Worm (Caenorhabditis elegans) whole organism, L1 larva: ENCODE measurements around the gene F48E3.6.

Source experiments
- C16A3.4 ChIP-seq: fragments of 150-350 bp; optimal IDR thresholded peaks from 2 replicates; lab custom pipeline; 2014; ENCODE audit warnings: missing biosample characterization, missing genetic modification characterization
- aha-1 ChIP-seq: fragments of 150-350 bp; optimal IDR thresholded peaks from 2 replicates; lab custom pipeline; 2014; ENCODE audit warnings: missing biosample characterization, missing genetic modification characterization
- alr-1 ChIP-seq: fragments of 200-800 bp; sonication (Bioruptor generic); optimal IDR thresholded peaks from 2 replicates; lab custom pipeline; 2018; ENCODE audit warnings: borderline replicate concordance, mild to moderate bottlenecking, missing genetic modification characterization, missing compliant biosample characterization
- ceh-63 ChIP-seq: fragments of 200-800 bp; sonication (Bioruptor generic); optimal IDR thresholded peaks from 2 replicates; lab custom pipeline; 2018; ENCODE audit warnings: mild to moderate bottlenecking, missing genetic modification characterization, missing compliant biosample characterization
- ceh-90 ChIP-seq: sonication (generic microtip); optimal IDR thresholded peaks from 2 replicates; lab custom pipeline; 2016; ENCODE audit warnings: missing genetic modification characterization, missing compliant biosample characterization
- dpl-1 ChIP-seq, 3 experiments: fragments of 150-350 bp in 2 of 3; sonication (generic microtip) in 1 of 3; optimal IDR thresholded peaks; 2 replicates each; lab custom pipeline; 2014 to 2017; ENCODE audit warnings: missing biosample characterization in 3 of 3, missing genetic modification characterization in 3 of 3, missing genetic modification reagents in 3 of 3
- efl-1 ChIP-seq, 4 experiments: fragments of 150-350 bp; optimal IDR thresholded peaks in 3 of 4; peaks in 1 of 4; 1 replicate in 1 of 4; 2 replicates in 3 of 4; lab custom pipeline; 2014; ENCODE audit warnings: missing biosample characterization in 2 of 4, missing genetic modification characterization in 2 of 4, missing genetic modification reagents in 2 of 4
- efl-3 ChIP-seq: fragments of 200-800 bp; sonication (Bioruptor generic); optimal IDR thresholded peaks from 2 replicates; lab custom pipeline; 2018; ENCODE audit warnings: mild to moderate bottlenecking, missing genetic modification characterization, missing compliant biosample characterization
- elt-3 ChIP-seq, 6 experiments: fragments of 150-350 bp in 1 of 6; sonication (generic microtip); optimal IDR thresholded peaks; 2 replicates each; lab custom pipeline; 2017 to 2018; ENCODE audit warnings: missing biosample characterization in 6 of 6, missing genetic modification characterization in 6 of 6, inconsistent platforms in 1 of 6
- ets-5 ChIP-seq: fragments of 200-800 bp; sonication (Bioruptor generic); IDR thresholded peaks from 2 replicates; pipeline ENCODE4 v1.3.6; 2022; ENCODE audit warnings: missing genetic modification characterization, missing compliant biosample characterization
- fos-1 ChIP-seq: fragments of 150-350 bp; optimal IDR thresholded peaks from 2 replicates; lab custom pipeline; 2014; ENCODE audit warnings: missing biosample characterization, missing genetic modification characterization
- hlh-4 ChIP-seq: sonication (generic microtip); optimal IDR thresholded peaks from 2 replicates; lab custom pipeline; 2016; ENCODE audit warnings: mild to moderate bottlenecking, missing genetic modification characterization, missing compliant biosample characterization
- irx-1 ChIP-seq: sonication (generic microtip); optimal IDR thresholded peaks from 2 replicates; lab custom pipeline; 2016; ENCODE audit warnings: missing genetic modification characterization, missing compliant biosample characterization
- lin-13 ChIP-seq: fragments of 150-350 bp; optimal IDR thresholded peaks from 2 replicates; lab custom pipeline; 2014; ENCODE audit warnings: missing biosample characterization, missing genetic modification reagents, missing genetic modification characterization
- lin-14 ChIP-seq: fragments of 200-800 bp; sonication (Bioruptor generic); optimal IDR thresholded peaks from 2 replicates; lab custom pipeline; 2018; ENCODE audit warnings: mild to moderate bottlenecking, missing genetic modification characterization, moderate library complexity, missing compliant biosample characterization
- lsy-2 ChIP-seq, 2 experiments: fragments of 150-350 bp; optimal IDR thresholded peaks; 2 replicates each; lab custom pipeline; 2014; ENCODE audit warnings: missing biosample characterization in 2 of 2, missing genetic modification characterization in 2 of 2
- mep-1 ChIP-seq: fragments of 150-350 bp; optimal IDR thresholded peaks from 2 replicates; lab custom pipeline; 2014; ENCODE audit warnings: missing biosample characterization, missing genetic modification characterization
- nhr-11 ChIP-seq: fragments of 150-350 bp; optimal IDR thresholded peaks from 2 replicates; lab custom pipeline; 2014; ENCODE audit warnings: missing biosample characterization, missing genetic modification characterization
- nhr-12 ChIP-seq: sonication (generic microtip); optimal IDR thresholded peaks from 2 replicates; lab custom pipeline; 2017; ENCODE audit warnings: missing biosample characterization, missing genetic modification characterization
- nhr-19 ChIP-seq: fragments of 200-800 bp; sonication (Bioruptor generic); conservative IDR thresholded peaks from 2 replicates; pipeline ENCODE4 v1.3.6; 2022; ENCODE audit warnings: missing genetic modification characterization, missing compliant biosample characterization
- nhr-20 ChIP-seq: sonication (generic microtip); optimal IDR thresholded peaks from 2 replicates; lab custom pipeline; 2016; ENCODE audit warnings: mild to moderate bottlenecking, missing genetic modification characterization, missing compliant biosample characterization
- nhr-71 ChIP-seq: sonication (generic microtip); optimal IDR thresholded peaks from 2 replicates; lab custom pipeline; 2016; ENCODE audit warnings: mild to moderate bottlenecking, missing genetic modification characterization, moderate library complexity, missing compliant biosample characterization
- pag-3 ChIP-seq: sonication (generic microtip); optimal IDR thresholded peaks from 2 replicates; lab custom pipeline; 2017; ENCODE audit warnings: missing genetic modification characterization, mild to moderate bottlenecking, missing compliant biosample characterization, antibody characterized with exemption, borderline replicate concordance; ENCODE audit not compliant: insufficient read depth
- pqm-1 ChIP-seq: sonication (generic microtip); optimal IDR thresholded peaks from 3 replicates; lab custom pipeline; 2017; ENCODE audit warnings: missing biosample characterization, missing genetic modification characterization
- rnt-1 ChIP-seq: sonication (generic microtip); optimal IDR thresholded peaks from 2 replicates; lab custom pipeline; 2016; ENCODE audit warnings: mild to moderate bottlenecking, missing genetic modification characterization, moderate library complexity, missing compliant biosample characterization
- snu-23 ChIP-seq: sonication (generic microtip); optimal IDR thresholded peaks from 2 replicates; lab custom pipeline; 2016; ENCODE audit warnings: missing genetic modification characterization, missing compliant biosample characterization
- swsn-7 ChIP-seq: sonication (generic microtip); optimal IDR thresholded peaks from 2 replicates; lab custom pipeline; 2016; ENCODE audit warnings: missing genetic modification characterization, missing compliant biosample characterization
- tlp-1 ChIP-seq: fragments of 150-350 bp; optimal IDR thresholded peaks from 2 replicates; lab custom pipeline; 2014; ENCODE audit warnings: missing biosample characterization, missing genetic modification characterization
- unc-130 ChIP-seq: fragments of 150-350 bp; optimal IDR thresholded peaks from 2 replicates; lab custom pipeline; 2017; ENCODE audit warnings: missing biosample characterization, missing genetic modification characterization, inconsistent platforms
- unc-30 ChIP-seq: sonication (generic microtip); optimal IDR thresholded peaks from 2 replicates; lab custom pipeline; 2017; ENCODE audit warnings: missing biosample characterization, missing genetic modification characterization
- unc-98 ChIP-seq: fragments of 200-800 bp; sonication (Bioruptor generic); IDR thresholded peaks from 2 replicates; pipeline ENCODE4 v1.3.6; 2022; ENCODE audit warnings: missing genetic modification characterization, missing compliant biosample characterization
- xbp-1 ChIP-seq: sonication (generic microtip); optimal IDR thresholded peaks from 2 replicates; lab custom pipeline; 2016; ENCODE audit warnings: missing genetic modification characterization, missing compliant biosample characterization
- ztf-4 ChIP-seq: fragments of 150-350 bp; optimal IDR thresholded peaks from 2 replicates; lab custom pipeline; 2014; ENCODE audit warnings: missing biosample characterization, missing genetic modification characterization

F48E3.6 gene

DNA sequence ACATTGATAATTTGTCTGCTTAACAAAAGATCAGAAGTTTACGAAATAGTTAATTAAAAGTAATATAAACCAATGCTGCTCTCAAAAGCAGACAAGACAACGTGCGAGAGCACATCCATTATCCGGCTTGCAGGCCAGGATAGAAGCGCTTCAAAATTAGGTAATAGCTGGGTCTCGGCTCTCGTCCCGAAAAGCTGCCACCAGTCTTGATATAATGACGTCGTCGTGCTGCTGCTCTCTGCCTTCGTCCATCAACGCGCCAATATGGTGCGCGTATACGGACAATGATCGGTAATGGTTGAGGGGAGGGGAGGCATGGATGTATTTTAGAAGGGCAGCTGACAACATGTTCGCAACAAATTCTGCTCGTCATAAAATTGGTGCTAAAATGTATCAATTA is 31.7 kb upstream of the F48E3.6 start:
- no peak for TF ChIP-seq aha-1
- TF ChIP-seq ceh-63 (GFP tag; lab: Kevin White, UChicago), result peak; percentile 71

ce11 chrX:7532632-7533031 is 29.9 kb upstream of the F48E3.6 start, which contains the start of gene ceh-14:
Gene ceh-14 (minus strand): TSS chrX:7532732.
- no peak for TF ChIP-seq nhr-12 (tag; lab: Kevin White, UChicago)
- no peak for TF ChIP-seq dpl-1 (GFP tag; optimal IDR thresholded peaks at IDR 0.05; lab: Kevin White, UChicago)
- no peak for TF ChIP-seq elt-3 (tag; optimal IDR thresholded peaks at IDR 0.05; lab: Kevin White, UChicago)
- no peak for TF ChIP-seq C16A3.4 (tag; lab: Kevin White, UChicago)

ce11 chrX:7525271-7525670 is 22.6 kb upstream of the F48E3.6 start, which contains the start of gene F46C8.3:
Gene F46C8.3 (plus strand): TSS chrX:7525571.
- no peak for TF ChIP-seq efl-1 (optimal IDR thresholded peaks at IDR 0.05; lab: Kevin White, UChicago)
- TF ChIP-seq efl-1 (GFP tag; optimal IDR thresholded peaks at IDR 0.05 in 1 of 2; lab: Kevin White, UChicago), result peak in 1 of 2 experiments; percentile 56
- no peak for TF ChIP-seq lin-13 (GFP tag; lab: Kevin White, UChicago)

- TF ChIP-seq rnt-1 (tag; lab: Kevin White, UChicago), result peak; percentile 73
- no peak for TF ChIP-seq nhr-11 (tag; lab: Kevin White, UChicago)
- no peak for TF ChIP-seq swsn-7 (tag; lab: Kevin White, UChicago)
- no peak for TF ChIP-seq ceh-90 (tag; lab: Kevin White, UChicago)
- TF ChIP-seq lin-14, result peak; percentile 82
- peak; percentile 37 for TF ChIP-seq snu-23 (GFP tag; lab: Kevin White, UChicago)
- TF ChIP-seq nhr-19 (GFP tag; lab: Robert Waterston, UW), result peak; percentile 36
- peak; percentile 33 for TF ChIP-seq nhr-20 (tag; lab: Kevin White, UChicago)
- peak in 1 of 2 experiments; percentile 32 for TF ChIP-seq lsy-2 (tag; optimal IDR thresholded peaks at IDR 0.05; lab: Kevin White, UChicago)
- peak; percentile 82 for TF ChIP-seq nhr-71 (tag; lab: Kevin White, UChicago)
- no peak for TF ChIP-seq aha-1
- TF ChIP-seq pag-3, result peak; percentile 36
Measured at ce11 chrX:7523799-7524198, 21.1 kb upstream of the F48E3.6 start.

ce11 chrX:7522595-7522994 is 19.9 kb upstream of the F48E3.6 start:
- TF ChIP-seq rnt-1 (tag; lab: Kevin White, UChicago), result peak; percentile 45
- TF ChIP-seq ceh-63 (GFP tag; lab: Kevin White, UChicago), result no peak
- TF ChIP-seq unc-98 (GFP tag; lab: Robert Waterston, UW), result no peak
- no peak for TF ChIP-seq efl-3 (GFP tag; lab: Kevin White, UChicago)
- TF ChIP-seq efl-1 (optimal IDR thresholded peaks at IDR 0.05; lab: Kevin White, UChicago), result no peak
- peak in 1 of 2 experiments; percentile 42 for TF ChIP-seq efl-1 (GFP tag; optimal IDR thresholded peaks at IDR 0.05 in 1 of 2; lab: Kevin White, UChicago)
- TF ChIP-seq tlp-1, result no peak
- TF ChIP-seq nhr-12 (tag; lab: Kevin White, UChicago), result no peak
- TF ChIP-seq hlh-4 (tag; lab: Kevin White, UChicago), result no peak

- TF ChIP-seq pqm-1 (tag; lab: Kevin White, UChicago) (no peak), ets-5 (no peak), mep-1 (tag; lab: Kevin White, UChicago) (no peak), unc-130 (tag; lab: Kevin White, UChicago) (no peak), nhr-20 (tag; lab: Kevin White, UChicago) (no peak), efl-3 (GFP tag; lab: Kevin White, UChicago) (no peak), hlh-4 (tag; lab: Kevin White, UChicago) (no peak), unc-30 (tag; lab: Kevin White, UChicago) (no peak), irx-1 (tag; lab: Kevin White, UChicago) (no peak), efl-1 (optimal IDR thresholded peaks at IDR 0.05; lab: Kevin White, UChicago) (no peak), efl-1 (GFP tag; optimal IDR thresholded peaks at IDR 0.05 in 1 of 2; lab: Kevin White, UChicago) (no peak), fos-1 (tag; lab: Kevin White, UChicago) (no peak), ztf-4 (tag; lab: Kevin White, UChicago) (no peak), alr-1 (tag; lab: Kevin White, UChicago) (no peak), pag-3 (no peak), dpl-1 (GFP tag; optimal IDR thresholded peaks at IDR 0.05; lab: Kevin White, UChicago) (no peak), xbp-1 (no peak)
Measured at ce11 chrX:7519569-7519968, 16.9 kb upstream of the F48E3.6 start, which contains the start of gene chts-1. Gene chts-1 (minus strand): TSS chrX:7519669.
